Worm (Caenorhabditis elegans): ENCODE data around the gene clec-257.

The clec-257 gene

DNA sequence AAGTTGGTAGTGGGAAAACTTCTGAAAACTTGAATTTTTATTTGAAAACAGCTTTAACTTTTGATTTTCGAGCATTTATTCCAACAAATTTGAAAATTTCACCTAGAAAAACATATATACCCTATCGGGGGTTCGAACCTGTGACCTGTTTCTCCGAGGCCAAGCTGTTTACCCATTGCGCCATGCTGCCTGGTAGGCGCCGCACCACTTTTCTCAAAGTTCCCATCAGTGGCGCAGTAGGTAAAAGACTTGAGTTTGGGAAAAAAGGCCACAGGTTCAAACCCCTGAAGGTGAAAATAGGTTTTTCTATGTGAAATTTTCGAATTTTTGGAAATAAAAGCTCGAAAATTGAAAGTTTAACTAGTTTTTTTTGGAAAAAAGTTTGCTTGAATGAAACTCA lies 7.7 kb downstream of the clec-257 start (continued):
- TF ChIP-seq madf-9 (GFP tag; conservative IDR thresholded peaks at IDR 0.05) = no peak
- TF ChIP-seq lin-13 (GFP tag; optimal IDR thresholded peaks at IDR 0.05) = peak; percentile 49
- no peak for TF ChIP-seq daf-19 (GFP tag; conservative IDR thresholded peaks at IDR 0.05)
- no peak for TF ChIP-seq ceh-28 (tag; optimal IDR thresholded peaks at IDR 0.05)
- TF ChIP-seq unc-39 (tag; optimal IDR thresholded peaks at IDR 0.05) = no peak
- TF ChIP-seq T26A8.4 (GFP tag; IDR thresholded peaks at IDR 0.05) = no peak
- no peak for TF ChIP-seq dmd-8 (GFP tag; IDR thresholded peaks at IDR 0.05)
- no peak for TF ChIP-seq ZK337.2 (GFP tag; IDR thresholded peaks at IDR 0.05)
- TF ChIP-seq snpc-1.2 (GFP tag; IDR thresholded peaks at IDR 0.05) = no peak
- no peak for TF ChIP-seq fos-1 (tag; optimal IDR thresholded peaks at IDR 0.05)
- TF ChIP-seq pha-4 (GFP tag; IDR thresholded peaks at IDR 0.05) = 0 out of 2 replicates have a peak, but pooled peaks have one; percentile 31
- no peak for TF ChIP-seq pha-4 (tag; optimal IDR thresholded peaks at IDR 0.05)
- no peak for TF ChIP-seq arid-1 (GFP tag; conservative IDR thresholded peaks at IDR 0.05)
- no peak for TF ChIP-seq zip-2 (tag; optimal IDR thresholded peaks at IDR 0.05)
- TF ChIP-seq zag-1 (tag; optimal IDR thresholded peaks at IDR 0.05) = no peak
- no peak for TF ChIP-seq lin-29 (GFP tag; IDR thresholded peaks at IDR 0.05)
- TF ChIP-seq hif-1 (tag; optimal IDR thresholded peaks at IDR 0.05) = no peak

DNA sequence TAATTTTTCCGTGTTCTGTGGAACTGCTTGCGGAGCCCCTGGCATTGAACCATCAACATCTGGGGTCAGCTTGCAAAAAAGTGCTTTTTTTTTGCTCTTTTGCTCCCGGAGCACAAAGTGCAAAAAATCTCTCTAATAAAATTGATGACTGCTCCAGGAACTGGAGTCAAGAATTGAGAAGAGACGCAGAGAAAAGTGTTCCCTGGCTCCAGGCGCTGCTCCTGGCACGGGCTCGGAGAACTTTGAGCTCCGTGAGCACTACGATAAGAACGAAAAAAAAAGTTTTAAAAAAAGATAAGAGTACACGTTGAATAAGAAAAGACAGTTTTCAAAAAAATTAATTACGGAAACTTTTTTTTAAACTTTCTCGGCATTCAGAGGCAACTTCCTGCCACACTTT lies 9.9 kb downstream of the clec-257 start:
- TF ChIP-seq php-3 (GFP tag; IDR thresholded peaks at IDR 0.05) (peak; percentile 40; the same call in 1 of the 2 replicates), tra-1 (GFP tag; IDR thresholded peaks at IDR 0.05) (no peak), snpc-4 (tag; optimal IDR thresholded peaks at IDR 0.05) (no peak), dmd-6 (GFP tag; IDR thresholded peaks at IDR 0.05) (peak; percentile 87), nhr-42 (GFP tag; IDR thresholded peaks at IDR 0.05) (no peak), ceh-20 (GFP tag; IDR thresholded peaks at IDR 0.05) (0 out of 2 replicates have a peak, but pooled peaks have one; percentile 20), daf-16 (GFP tag; optimal IDR thresholded peaks at IDR 0.05) (peak in 1 of 2 experiments; percentile 8), daf-16 (tag; optimal IDR thresholded peaks at IDR 0.05) (peak; percentile 57), duxl-1 (tag; optimal IDR thresholded peaks at IDR 0.05; ENCODE audit: poor library complexity) (peak; percentile 92), pqm-1 (tag; optimal IDR thresholded peaks at IDR 0.05) (peak; percentile 58), hlh-30 (tag; optimal IDR thresholded peaks at IDR 0.05; ENCODE audit: insufficient read depth) (peak; percentile 3), nhr-77 (tag; optimal IDR thresholded peaks at IDR 0.05) (peak; percentile 2), mep-1 (tag; optimal IDR thresholded peaks at IDR 0.05) (peak; percentile 25), pha-4 (GFP tag; IDR thresholded peaks at IDR 0.05) (no peak), pha-4 (tag; optimal IDR thresholded peaks at IDR 0.05) (no peak), set-16 (GFP tag; IDR thresholded peaks at IDR 0.05) (peak; percentile 39; the same call in 1 of the 2 replicates), dve-1 (tag; optimal IDR thresholded peaks at IDR 0.05; ENCODE audit: insufficient read depth) (peak; percentile 77), nhr-28 (tag; optimal IDR thresholded peaks at IDR 0.05) (peak; percentile 71), nhr-48 (tag; optimal IDR thresholded peaks at IDR 0.05) (peak; percentile 4), hlh-11 (tag; optimal IDR thresholded peaks at IDR 0.05) (peak; percentile 79), nhr-41 (GFP tag; IDR thresholded peaks at IDR 0.05) (no peak), lsy-2 (tag; optimal IDR thresholded peaks at IDR 0.05) (peak in 1 of 2 experiments; percentile 40)

DNA sequence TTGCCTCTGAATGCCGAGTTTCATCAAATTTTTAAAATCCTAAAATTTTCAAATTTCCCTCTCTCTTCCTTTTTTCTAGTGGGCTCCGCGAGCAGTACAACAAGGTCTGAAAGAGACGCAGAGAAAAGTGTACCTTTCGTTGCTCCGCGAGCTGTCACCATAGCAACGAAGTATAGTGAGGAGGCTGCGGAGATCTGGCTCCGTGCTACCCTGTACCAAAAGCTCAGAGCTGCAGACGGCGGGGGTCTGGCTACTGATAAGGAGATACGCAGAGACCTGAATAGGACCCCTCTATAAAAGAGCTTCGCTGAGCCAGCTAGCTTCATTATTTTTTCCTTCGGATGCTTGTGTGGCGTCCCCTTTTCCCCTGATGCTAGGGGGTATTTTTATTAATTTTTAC lies 10.6 kb downstream of the clec-257 start, which contains the start of gene Y17D7B.10:
Gene Y17D7B.10, plus strand, starts transcription at position 243 of the 400 bp plus-strand sequence.
- TF ChIP-seq mep-1 (tag; optimal IDR thresholded peaks at IDR 0.05) = no peak
- no peak for TF ChIP-seq madf-5 (GFP tag; IDR thresholded peaks at IDR 0.05)
- TF ChIP-seq ztf-7 (tag; optimal IDR thresholded peaks at IDR 0.05) = no peak
- TF ChIP-seq set-16 (GFP tag; IDR thresholded peaks at IDR 0.05) = 0 out of 2 replicates have a peak, but pooled peaks have one; percentile 9
- TF ChIP-seq dmd-6 (GFP tag; IDR thresholded peaks at IDR 0.05) = no peak

Measured in whole organism, L4 larva.